Worm (Caenorhabditis elegans) whole organism, late embryonic: Measurements from ENCODE around the gene ZC477.2.

Experiments
- C08G9.2 ChIP-seq: sonication (generic microtip); optimal IDR thresholded peaks from 2 replicates; lab custom pipeline; 2016; ENCODE audit warnings: mild to moderate bottlenecking, missing genetic modification characterization, moderate library complexity, missing compliant biosample characterization
- K02D7.2 ChIP-seq: sonication (generic microtip); optimal IDR thresholded peaks from 2 replicates; lab custom pipeline; 2017; ENCODE audit warnings: mild to moderate bottlenecking, missing genetic modification characterization, missing compliant biosample characterization
- K09A11.1 ChIP-seq: sonication (generic microtip); optimal IDR thresholded peaks from 2 replicates; lab custom pipeline; 2017; ENCODE audit warnings: antibody characterized with exemption, mild to moderate bottlenecking, missing genetic modification characterization, missing compliant biosample characterization; ENCODE audit not compliant: insufficient read depth
- Y22D7AL.16 ChIP-seq: sonication (generic microtip); optimal IDR thresholded peaks from 2 replicates; lab custom pipeline; 2016; ENCODE audit warnings: missing genetic modification characterization, missing compliant biosample characterization
- ama-1 ChIP-seq: fragments of 150-350 bp; optimal IDR thresholded peaks from 2 replicates; lab custom pipeline; 2014
- ceh-18 ChIP-seq: sonication (generic microtip); optimal IDR thresholded peaks from 2 replicates; lab custom pipeline; 2016; ENCODE audit warnings: missing genetic modification characterization, missing compliant biosample characterization
- ceh-19 ChIP-seq: fragments of 200-800 bp; sonication (Bioruptor generic); optimal IDR thresholded peaks from 2 replicates; lab custom pipeline; 2018; ENCODE audit warnings: mild to moderate bottlenecking, missing genetic modification characterization, missing compliant biosample characterization
- ceh-22 ChIP-seq: sonication (generic microtip); optimal IDR thresholded peaks from 2 replicates; lab custom pipeline; 2017; ENCODE audit warnings: missing biosample characterization, missing genetic modification characterization
- ceh-30 ChIP-seq: fragments of 150-350 bp; optimal IDR thresholded peaks from 2 replicates; lab custom pipeline; 2014; ENCODE audit warnings: missing biosample characterization, missing genetic modification characterization
- ceh-34 ChIP-seq: sonication (generic microtip); optimal IDR thresholded peaks from 2 replicates; lab custom pipeline; 2016; ENCODE audit warnings: mild to moderate bottlenecking, missing genetic modification characterization, missing compliant biosample characterization
- ceh-48 ChIP-seq: sonication (generic microtip); optimal IDR thresholded peaks from 2 replicates; lab custom pipeline; 2016; ENCODE audit warnings: missing genetic modification characterization, inconsistent platforms, missing compliant biosample characterization
- elt-2 ChIP-seq: sonication (generic microtip); optimal IDR thresholded peaks from 2 replicates; lab custom pipeline; 2016; ENCODE audit warnings: missing genetic modification reagents, missing genetic modification characterization, missing compliant biosample characterization
- fax-1 ChIP-seq: sonication (generic microtip); optimal IDR thresholded peaks from 2 replicates; lab custom pipeline; 2016; ENCODE audit warnings: missing genotype, missing genetic modification characterization, missing compliant biosample characterization
- gmeb-2 ChIP-seq: sonication (generic microtip); optimal IDR thresholded peaks from 2 replicates; lab custom pipeline; 2016; ENCODE audit warnings: missing genetic modification characterization, inconsistent platforms, missing compliant biosample characterization
- hlh-13 ChIP-seq: fragments of 200-800 bp; sonication (Bioruptor generic); optimal IDR thresholded peaks from 2 replicates; lab custom pipeline; 2018; ENCODE audit warnings: mild to moderate bottlenecking, missing genetic modification characterization, missing compliant biosample characterization
- hlh-30 ChIP-seq: sonication (generic microtip); optimal IDR thresholded peaks from 2 replicates; lab custom pipeline; 2017; ENCODE audit warnings: antibody characterized with exemption, missing genetic modification characterization, missing compliant biosample characterization; ENCODE audit not compliant: insufficient read depth
- lim-6 ChIP-seq: sonication (generic microtip); optimal IDR thresholded peaks from 2 replicates; lab custom pipeline; 2016; ENCODE audit warnings: missing genetic modification characterization, missing compliant biosample characterization
- nfya-1 ChIP-seq: sonication (generic microtip); optimal IDR thresholded peaks from 2 replicates; lab custom pipeline; 2017; ENCODE audit warnings: missing genetic modification characterization, mild to moderate bottlenecking, missing compliant biosample characterization, antibody characterized with exemption, moderate library complexity
- nhr-11 ChIP-seq: fragments of 150-350 bp; optimal IDR thresholded peaks from 2 replicates; lab custom pipeline; 2014; ENCODE audit warnings: missing biosample characterization, missing genetic modification characterization
- pag-3 ChIP-seq: sonication (generic microtip); optimal IDR thresholded peaks from 2 replicates; lab custom pipeline; 2016; ENCODE audit warnings: missing compliant biosample characterization, missing genetic modification characterization, borderline replicate concordance
- pax-1 ChIP-seq: fragments of 150-350 bp; optimal IDR thresholded peaks from 2 replicates; lab custom pipeline; 2014; ENCODE audit warnings: missing biosample characterization, missing genetic modification characterization
- pha-2 ChIP-seq: sonication (generic microtip); optimal IDR thresholded peaks from 2 replicates; lab custom pipeline; 2017; ENCODE audit warnings: mild to moderate bottlenecking, missing genetic modification characterization, missing compliant biosample characterization
- pha-4 ChIP-seq: fragments of 150-350 bp; optimal IDR thresholded peaks from 2 replicates; lab custom pipeline; 2018; ENCODE audit warnings: missing biosample characterization, missing genetic modification reagents, missing genetic modification characterization
- pqm-1 ChIP-seq: sonication (generic microtip); optimal IDR thresholded peaks from 2 replicates; lab custom pipeline; 2016; ENCODE audit warnings: missing genetic modification characterization, missing compliant biosample characterization
- ref-2 ChIP-seq: sonication (generic microtip); optimal IDR thresholded peaks from 2 replicates; lab custom pipeline; 2016; ENCODE audit warnings: missing genetic modification characterization, missing compliant biosample characterization
- sox-4 ChIP-seq: sonication (generic microtip); optimal IDR thresholded peaks from 2 replicates; lab custom pipeline; 2017; ENCODE audit warnings: mild to moderate bottlenecking, missing genetic modification characterization, inconsistent platforms, missing compliant biosample characterization
- tbx-2 ChIP-seq: sonication (generic microtip); optimal IDR thresholded peaks from 2 replicates; lab custom pipeline; 2016; ENCODE audit warnings: missing genetic modification characterization, missing compliant biosample characterization
- tbx-7 ChIP-seq: sonication (generic microtip); optimal IDR thresholded peaks from 2 replicates; lab custom pipeline; 2016; ENCODE audit warnings: missing genotype, missing genetic modification characterization, missing compliant biosample characterization
- ttx-3 ChIP-seq: sonication (generic microtip); optimal IDR thresholded peaks from 2 replicates; lab custom pipeline; 2016; ENCODE audit warnings: missing genetic modification reagents, missing genetic modification characterization, missing compliant biosample characterization
- unc-42 ChIP-seq: sonication (generic microtip); optimal IDR thresholded peaks from 2 replicates; lab custom pipeline; 2016; ENCODE audit warnings: missing genotype, missing genetic modification characterization, missing compliant biosample characterization
- zip-5 ChIP-seq: sonication (generic microtip); optimal IDR thresholded peaks from 2 replicates; lab custom pipeline; 2016; ENCODE audit warnings: missing genetic modification characterization, missing compliant biosample characterization

The ZC477.2 gene

DNA sequence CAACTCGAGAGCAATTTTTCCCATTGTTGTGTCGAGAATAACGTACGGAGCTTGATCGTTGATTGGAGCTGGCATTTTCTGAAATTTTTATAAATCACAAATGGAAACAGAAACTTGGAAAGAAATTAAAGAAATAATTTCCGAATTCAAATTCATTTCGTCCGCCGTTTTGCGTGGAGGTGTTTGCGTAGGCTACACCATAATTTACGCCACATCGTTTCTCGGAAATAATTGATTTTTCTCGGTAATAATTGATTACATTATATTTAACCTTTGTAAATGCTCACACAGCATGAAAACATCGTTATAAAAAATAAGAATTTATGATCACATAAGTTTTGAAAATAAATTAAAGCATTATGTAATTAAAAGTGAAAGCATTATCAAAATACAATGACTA, 25.1 kb downstream of the ZC477.2 start, which contains the start of gene cyn-12:
Gene cyn-12, minus strand, starts transcription at position 78 of the 400 bp plus-strand sequence.
- no peak for TF ChIP-seq ama-1 (lab: Kevin White, UChicago)
- TF ChIP-seq tbx-7 (tag; lab: Kevin White, UChicago): no peak
- no peak for TF ChIP-seq hlh-13 (GFP tag; lab: Kevin White, UChicago)
- TF ChIP-seq ceh-48: peak; percentile 61
- TF ChIP-seq unc-42 (tag; lab: Kevin White, UChicago): peak; percentile 71

- TF ChIP-seq sox-4 (tag; lab: Kevin White, UChicago) (no peak), elt-2 (tag; lab: Kevin White, UChicago) (no peak), ceh-30 (tag; lab: Kevin White, UChicago) (no peak), ceh-18 (tag; lab: Kevin White, UChicago) (no peak), pha-4 (tag; lab: Kevin White, UChicago) (no peak), K09A11.1 (tag; lab: Kevin White, UChicago) (no peak), ref-2 (no peak), tbx-2 (tag; lab: Kevin White, UChicago) (no peak), ceh-22 (tag; lab: Kevin White, UChicago) (no peak), gmeb-2 (tag; lab: Kevin White, UChicago) (no peak), tbx-7 (tag; lab: Kevin White, UChicago) (no peak), ttx-3 (tag; lab: Kevin White, UChicago) (no peak), Y22D7AL.16 (tag; lab: Kevin White, UChicago) (no peak), ceh-19 (GFP tag; lab: Kevin White, UChicago) (no peak), C08G9.2 (tag; lab: Kevin White, UChicago) (no peak)
Observed at ce11 chrIV:7133983-7134382, 26.0 kb downstream of the ZC477.2 start, which contains the start of gene mutd-1. mutd-1 (minus strand) TSS chrIV:7134083.

DNA sequence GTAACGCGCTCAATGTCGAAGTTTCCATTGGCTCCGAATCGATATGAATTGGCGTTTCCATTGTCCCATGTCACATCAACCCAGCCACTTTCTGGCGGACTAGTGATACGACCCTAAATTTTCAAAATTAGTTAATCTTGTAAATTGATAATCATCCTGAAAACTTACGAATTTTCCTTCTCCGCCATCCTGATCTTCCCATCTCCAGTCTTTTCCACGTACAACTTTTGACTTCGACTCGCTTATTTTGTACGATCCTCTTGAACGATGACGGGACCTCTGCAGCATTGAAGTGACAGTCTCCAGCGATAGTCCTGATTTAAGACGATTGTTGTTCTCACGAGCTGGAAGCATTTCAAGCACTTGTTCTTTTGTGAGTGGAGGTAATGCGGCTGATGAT, 31.1 kb downstream of the ZC477.2 start:
- TF ChIP-seq nhr-11: no peak
- no peak for TF ChIP-seq zip-5 (tag; lab: Kevin White, UChicago)
- no peak for TF ChIP-seq pax-1 (tag; lab: Kevin White, UChicago)

ce11 chrIV:7144670-7145257, 36.8 kb downstream of the ZC477.2 start, which contains the start of gene hecd-1:
hecd-1 (minus strand) TSS chrIV:7144720.
- no peak for TF ChIP-seq ama-1 (lab: Kevin White, UChicago)
- no peak for TF ChIP-seq fax-1 (tag; lab: Kevin White, UChicago)
- peak; percentile 19 for TF ChIP-seq hlh-30 (tag; lab: Kevin White, UChicago)

DNA sequence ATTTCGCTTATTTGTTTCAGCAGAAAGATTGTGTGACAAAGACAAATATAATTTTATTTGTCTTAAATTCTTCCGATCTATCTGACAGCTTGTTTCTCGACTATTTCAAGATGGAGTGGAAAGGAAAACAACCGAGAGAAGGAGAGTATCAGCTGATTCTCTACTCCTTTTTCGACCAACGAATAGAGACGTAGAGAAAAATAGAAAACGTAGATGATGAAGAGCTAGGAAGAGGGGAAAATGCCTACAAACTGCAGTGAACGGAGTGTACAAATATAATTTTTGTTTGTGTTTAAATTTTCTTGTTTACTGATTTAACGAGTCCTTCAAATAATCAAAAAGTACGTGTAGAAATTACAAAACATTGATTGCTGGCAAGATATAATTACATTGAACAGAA, 39.7 kb downstream of the ZC477.2 start:
- TF ChIP-seq nfya-1 (peak; percentile 2), pqm-1 (tag; lab: Kevin White, UChicago) (no peak), Y22D7AL.16 (tag; lab: Kevin White, UChicago) (no peak), hlh-30 (tag; lab: Kevin White, UChicago) (peak; percentile 55), pha-2 (tag; lab: Kevin White, UChicago) (no peak), tbx-2 (tag; lab: Kevin White, UChicago) (no peak), nhr-11 (no peak), pag-3 (tag; lab: Kevin White, UChicago) (no peak), tbx-7 (tag; lab: Kevin White, UChicago) (no peak), lim-6 (tag; lab: Kevin White, UChicago) (no peak), ceh-48 (no peak), K02D7.2 (tag; lab: Kevin White, UChicago) (no peak), ceh-34 (tag; lab: Kevin White, UChicago) (no peak)
